Worm (Caenorhabditis elegans): ENCODE results near the gene math-6.

DNA sequence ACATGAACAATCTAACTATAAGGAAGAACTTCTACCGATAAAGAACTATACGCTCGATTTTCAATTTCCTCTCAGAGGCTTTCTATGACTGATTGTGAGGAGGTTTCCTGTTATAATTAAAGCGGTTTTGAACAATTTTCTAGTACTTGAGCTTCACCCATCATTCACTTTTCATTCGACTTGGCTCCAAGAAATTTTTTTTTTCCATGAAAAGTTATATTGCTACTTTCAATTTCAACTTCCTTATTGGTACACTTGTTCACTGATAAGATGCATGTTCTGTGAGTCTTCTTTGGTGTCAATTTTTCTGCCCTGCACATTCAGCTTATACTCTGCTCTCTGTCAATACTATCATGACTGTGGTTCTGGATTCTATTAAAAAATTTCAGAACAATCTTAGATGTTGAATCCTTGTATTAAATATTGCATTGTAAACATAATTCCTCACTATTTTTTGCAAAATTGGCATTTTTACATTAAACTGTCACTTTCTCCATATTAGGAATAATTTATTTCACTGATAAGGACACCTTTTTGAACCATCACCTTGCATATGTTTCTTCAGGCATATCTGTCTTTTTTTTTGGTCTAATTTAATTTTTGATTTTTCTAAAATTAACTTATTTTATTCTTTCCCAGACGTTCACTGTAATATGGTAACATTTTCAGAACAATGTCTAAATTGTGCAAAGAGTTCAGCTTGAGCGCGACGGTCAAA is 13.5 kb downstream of the math-6 start, which contains the start of gene math-10:
- TF ChIP-seq sdz-38 (tag; optimal IDR thresholded peaks at IDR 0.05): no peak
- no peak for TF ChIP-seq snpc-4 (GFP tag; optimal IDR thresholded peaks at IDR 0.05)
- no peak for TF ChIP-seq snpc-4 (tag; optimal IDR thresholded peaks at IDR 0.05)
- TF ChIP-seq hlh-12 (tag; optimal IDR thresholded peaks at IDR 0.05): no peak
- TF ChIP-seq Y67H2A.10 (GFP tag; conservative IDR thresholded peaks at IDR 0.05): no peak
- TF ChIP-seq pha-4 (tag; optimal IDR thresholded peaks at IDR 0.05): no peak
